Fruit fly (Drosophila melanogaster): ENCODE results near the gene CG8064.

CG8064 gene

DNA sequence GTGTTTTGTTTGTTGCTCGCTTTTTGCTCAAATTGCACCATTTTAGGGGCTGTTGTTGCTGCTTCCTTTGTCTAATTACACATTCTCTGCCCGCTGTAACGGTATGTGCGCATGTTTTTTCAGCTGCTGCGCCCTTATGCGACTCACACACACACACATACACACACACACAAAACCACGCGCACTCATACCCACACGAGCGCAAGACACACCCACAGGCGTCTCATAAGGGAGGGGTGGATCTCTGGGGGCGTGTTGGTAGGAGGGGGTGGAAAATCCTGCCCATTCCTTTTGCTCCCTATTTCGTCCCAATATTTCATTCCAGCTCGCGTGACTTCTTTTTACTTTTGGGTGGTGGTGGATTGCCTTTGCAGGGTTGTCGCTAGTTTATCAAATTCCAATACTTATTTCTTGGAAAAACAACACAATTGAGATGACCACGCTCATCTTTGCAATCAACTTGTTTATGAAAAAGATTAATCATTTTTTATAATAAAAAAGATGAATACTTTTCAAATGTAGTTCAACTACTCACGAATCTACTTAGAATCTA lies 38.3 kb upstream of the CG8064 start (continued):
- no peak for TF ChIP-seq NC2β (GFP tag; optimal IDR thresholded peaks at IDR 0.05)
- TF ChIP-seq hbn (GFP tag; IDR thresholded peaks at IDR 0.05; ENCODE audit: partially characterized antibody) = no peak
- TF ChIP-seq rib (GFP tag; IDR thresholded peaks at IDR 0.05) = no peak
- no peak for TF ChIP-seq eyg (GFP tag; optimal IDR thresholded peaks at IDR 0.05)
- no peak for TF ChIP-seq kay (GFP tag; optimal IDR thresholded peaks at IDR 0.05)
- TF ChIP-seq CG4854 (GFP tag; optimal IDR thresholded peaks at IDR 0.05) = no peak
- TF ChIP-seq CG12769 (tag; optimal IDR thresholded peaks at IDR 0.05) = no peak
- 0 out of 3 replicates have a peak, but pooled peaks have one; percentile 32 for TF ChIP-seq ci (GFP tag; IDR thresholded peaks at IDR 0.05)
- peak; percentile 16; the same call in 1 of the 2 replicates for TF ChIP-seq seq (GFP tag; IDR thresholded peaks at IDR 0.05)

DNA sequence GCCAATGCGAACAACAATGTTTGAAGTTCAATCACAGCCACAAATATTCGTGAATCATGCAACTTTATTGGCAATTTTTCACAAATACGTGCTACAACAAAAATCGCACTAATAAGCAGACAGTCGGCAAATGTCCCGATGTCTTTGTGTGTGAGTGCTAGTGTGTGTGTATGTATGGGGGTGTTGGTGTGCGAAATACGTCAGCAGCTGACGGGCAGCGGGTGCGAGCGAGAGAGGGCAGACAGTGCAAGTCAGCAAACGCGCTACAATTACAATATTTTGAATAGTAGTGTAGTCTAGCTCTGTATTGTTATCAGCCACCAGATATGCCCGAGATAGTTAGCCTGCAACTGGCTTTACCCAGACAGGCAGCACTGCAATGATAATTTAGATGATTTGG lies 37.4 kb upstream of the CG8064 start:
- TF ChIP-seq CG32767 (GFP tag; IDR thresholded peaks at IDR 0.05) (no peak), CG4404 (GFP tag; IDR thresholded peaks at IDR 0.05) (no peak), H2.0 (GFP tag; IDR thresholded peaks at IDR 0.05) (no peak), CG1832 (GFP tag; optimal IDR thresholded peaks at IDR 0.05) (peak; percentile 8), CG11723 (GFP tag; optimal IDR thresholded peaks at IDR 0.05) (no peak), Med (GFP tag) (peak; percentile 36), Oaz (GFP tag; IDR thresholded peaks at IDR 0.05) (no peak), cg (GFP tag; optimal IDR thresholded peaks at IDR 0.05) (peak; percentile 59), D (optimal IDR thresholded peaks at IDR 0.05) (no peak), D (GFP tag; optimal IDR thresholded peaks at IDR 0.05) (no peak), sd (tag; optimal IDR thresholded peaks at IDR 0.05) (no peak), jing (GFP tag; optimal IDR thresholded peaks at IDR 0.05) (no peak), CG2712 (tag; optimal IDR thresholded peaks at IDR 0.05) (no peak), YL-1 (GFP tag; optimal IDR thresholded peaks at IDR 0.05) (no peak), CG10959 (GFP tag; IDR thresholded peaks at IDR 0.05) (no peak), Deaf1 (tag; optimal IDR thresholded peaks at IDR 0.05) (peak; percentile 8), CG31224 (GFP tag; IDR thresholded peaks at IDR 0.05) (no peak), CG8478 (optimal IDR thresholded peaks at IDR 0.05) (peak; percentile 28), hbn (GFP tag; IDR thresholded peaks at IDR 0.05; ENCODE audit: partially characterized antibody) (no peak), CG15269 (tag; optimal IDR thresholded peaks at IDR 0.05) (no peak), abd-A (tag; optimal IDR thresholded peaks at IDR 0.05) (peak; percentile 5), hb (GFP tag; IDR thresholded peaks at IDR 0.05; ENCODE audit: partially characterized antibody) (no peak), pnt (GFP tag; optimal IDR thresholded peaks at IDR 0.05) (no peak), gt (GFP tag; IDR thresholded peaks at IDR 0.05) (no peak), fd3F (GFP tag; optimal IDR thresholded peaks at IDR 0.05) (no peak), ase (GFP tag; IDR thresholded peaks at IDR 0.05) (no peak), chinmo (GFP tag; IDR thresholded peaks at IDR 0.05; ENCODE audit: partially characterized antibody) (0 out of 4 replicates have a peak, but pooled peaks have one; percentile 19), Tbp (GFP tag; optimal IDR thresholded peaks at IDR 0.05) (no peak), Rfx (GFP tag; IDR thresholded peaks at IDR 0.05) (no peak), CG7928 (GFP tag; optimal IDR thresholded peaks at IDR 0.05) (no peak), CG34224 (GFP tag; IDR thresholded peaks at IDR 0.05; ENCODE audit: partially characterized antibody) (no peak), E2f2 (GFP tag; IDR thresholded peaks at IDR 0.05) (0 out of 2 replicates have a peak, but pooled peaks have one; percentile 15), eve (GFP tag; optimal IDR thresholded peaks at IDR 0.05) (no peak), mirr (GFP tag; optimal IDR thresholded peaks at IDR 0.05) (peak; percentile 31)

Data from whole organism, embryonic.